Fruit fly (Drosophila melanogaster) whole organism, prepupa: ENCODE results near the gene fh.

Experiments used
- CG10631 ChIP-seq: fragments of 200-800 bp; sonication (Bioruptor generic); optimal IDR thresholded peaks from 2 replicates; lab custom pipeline; 2016; ENCODE audit warnings: missing biosample characterization, missing genetic modification characterization
- CG10669 ChIP-seq: fragments of 200-800 bp; sonication (Bioruptor generic); optimal IDR thresholded peaks from 3 replicates; lab custom pipeline; 2018; ENCODE audit warnings: missing biosample characterization, mild to moderate bottlenecking, missing genetic modification characterization, moderate library complexity
- CG11902 ChIP-seq: fragments of 200-800 bp; sonication (Bioruptor generic); optimal IDR thresholded peaks from 3 replicates; lab custom pipeline; 2016; ENCODE audit warnings: missing biosample characterization, missing genetic modification characterization
- CG15336 ChIP-seq: fragments of 200-800 bp; sonication (Bioruptor generic); IDR thresholded peaks from 2 replicates; pipeline ENCODE4 v1.3.6; 2022; ENCODE audit warnings: missing biosample characterization, missing genetic modification characterization
- CG16779 ChIP-seq: fragments of 200-800 bp; sonication (Bioruptor generic); optimal IDR thresholded peaks from 3 replicates; lab custom pipeline; 2017; ENCODE audit warnings: missing biosample characterization, mild to moderate bottlenecking, missing genetic modification characterization
- CG32006 ChIP-seq: fragments of 200-800 bp; sonication (Bioruptor generic); optimal IDR thresholded peaks from 3 replicates; lab custom pipeline; 2017; ENCODE audit warnings: missing biosample characterization, mild to moderate bottlenecking, missing genetic modification characterization
- CG3919 ChIP-seq: fragments of 200-800 bp; sonication (Bioruptor generic); optimal IDR thresholded peaks from 3 replicates; lab custom pipeline; 2016; ENCODE audit warnings: missing biosample characterization, missing genetic modification characterization
- CG4318 ChIP-seq: fragments of 200-800 bp; sonication (Bioruptor generic); optimal IDR thresholded peaks from 3 replicates; lab custom pipeline; 2017; ENCODE audit warnings: missing biosample characterization, mild to moderate bottlenecking, missing genetic modification characterization
- CG6163 ChIP-seq: fragments of 200-800 bp; sonication (Bioruptor generic); IDR thresholded peaks from 3 replicates; pipeline ENCODE4 v1.3.6; 2022; ENCODE audit warnings: missing biosample characterization, missing genetic modification characterization
- CG6276 ChIP-seq: fragments of 200-800 bp; sonication (Bioruptor generic); optimal IDR thresholded peaks from 2 replicates; lab custom pipeline; 2017; ENCODE audit warnings: missing biosample characterization, mild to moderate bottlenecking, missing genetic modification characterization
- CG6808 ChIP-seq: fragments of 200-800 bp; sonication (Bioruptor generic); optimal IDR thresholded peaks from 3 replicates; lab custom pipeline; 2017; ENCODE audit warnings: missing biosample characterization, missing genetic modification characterization, mild to moderate bottlenecking, moderate library complexity, missing genetic modification reagents
- CG6854 ChIP-seq: fragments of 200-800 bp; sonication (Bioruptor generic); optimal IDR thresholded peaks from 2 replicates; lab custom pipeline; 2017; ENCODE audit warnings: missing biosample characterization, mild to moderate bottlenecking, missing genetic modification characterization
- CG7368 ChIP-seq: fragments of 200-800 bp; sonication (Bioruptor generic); optimal IDR thresholded peaks from 3 replicates; lab custom pipeline; 2016; ENCODE audit warnings: missing biosample characterization, missing genetic modification characterization
- CG8119 ChIP-seq: fragments of 200-800 bp; sonication (Bioruptor generic); IDR thresholded peaks from 3 replicates; pipeline ENCODE4 v1.3.6; 2022; ENCODE audit warnings: missing biosample characterization, missing genetic modification characterization
- CG8319 ChIP-seq: fragments of 200-800 bp; sonication (Bioruptor generic); optimal IDR thresholded peaks from 3 replicates; lab custom pipeline; 2016; ENCODE audit warnings: missing biosample characterization, missing genetic modification characterization
- CG8632 ChIP-seq: fragments of 200-800 bp; sonication (Bioruptor generic); optimal IDR thresholded peaks from 3 replicates; lab custom pipeline; 2016; ENCODE audit warnings: missing biosample characterization, missing genetic modification characterization
- CG9139 ChIP-seq: fragments of 200-800 bp; sonication (Bioruptor generic); optimal IDR thresholded peaks from 3 replicates; lab custom pipeline; 2017; ENCODE audit warnings: missing biosample characterization, mild to moderate bottlenecking, missing genetic modification characterization
- Eip78C ChIP-seq: fragments of 200-800 bp; sonication (Bioruptor generic); peaks from one replicate; lab custom pipeline; 2016; ENCODE audit warnings: missing biosample characterization, missing genetic modification characterization
- Ets21C ChIP-seq: fragments of 200-800 bp; sonication (Bioruptor generic); optimal IDR thresholded peaks from 3 replicates; lab custom pipeline; 2016; ENCODE audit warnings: missing biosample characterization, missing genetic modification characterization
- Ets96B ChIP-seq: fragments of 200-800 bp; optimal IDR thresholded peaks from 2 replicates; lab custom pipeline; 2019; ENCODE audit warnings: missing biosample characterization, mild to moderate bottlenecking, missing genetic modification characterization, moderate library complexity
- Gug ChIP-seq: fragments of 200-800 bp; sonication (Bioruptor generic); IDR thresholded peaks from 2 replicates; pipeline ENCODE4 v1.3.6; 2022; ENCODE audit warnings: missing biosample characterization, missing genetic modification characterization
- Hr39 ChIP-seq: fragments of 200-800 bp; sonication (Bioruptor generic); optimal IDR thresholded peaks from 2 replicates; lab custom pipeline; 2016; ENCODE audit warnings: missing biosample characterization, missing genetic modification characterization
- Hr4 ChIP-seq: fragments of 200-800 bp; sonication (Bioruptor generic); optimal IDR thresholded peaks from 3 replicates; lab custom pipeline; 2016; ENCODE audit warnings: missing biosample characterization, missing genetic modification characterization
- Lpt ChIP-seq: fragments of 200-800 bp; sonication (Bioruptor generic); optimal IDR thresholded peaks from 3 replicates; lab custom pipeline; 2016; ENCODE audit warnings: missing biosample characterization, missing genetic modification characterization
- OdsH ChIP-seq: fragments of 200-800 bp; sonication (Bioruptor generic); optimal IDR thresholded peaks from 3 replicates; lab custom pipeline; 2016; ENCODE audit warnings: missing biosample characterization, missing genetic modification characterization
- Smox ChIP-seq: fragments of 200-800 bp; sonication (Bioruptor generic); optimal IDR thresholded peaks from 3 replicates; lab custom pipeline; 2016; ENCODE audit warnings: missing biosample characterization, missing genetic modification characterization
- achi ChIP-seq: fragments of 200-800 bp; sonication (Bioruptor generic); optimal IDR thresholded peaks from 3 replicates; lab custom pipeline; 2016; ENCODE audit warnings: missing biosample characterization, missing genetic modification characterization
- acj6 ChIP-seq: fragments of 200-800 bp; sonication (Bioruptor generic); optimal IDR thresholded peaks from 3 replicates; lab custom pipeline; 2016; ENCODE audit warnings: missing biosample characterization, missing genetic modification characterization
- cyc ChIP-seq: fragments of 200-800 bp; sonication (Bioruptor generic); optimal IDR thresholded peaks from 3 replicates; lab custom pipeline; 2016; ENCODE audit warnings: missing biosample characterization, missing genetic modification characterization
- dac ChIP-seq: fragments of 200-800 bp; sonication (Bioruptor generic); optimal IDR thresholded peaks from 2 replicates; lab custom pipeline; 2017; ENCODE audit warnings: missing biosample characterization, mild to moderate bottlenecking, missing genetic modification characterization
- dsx ChIP-seq: fragments of 200-800 bp; optimal IDR thresholded peaks from 3 replicates; lab custom pipeline; 2019; ENCODE audit warnings: missing biosample characterization, mild to moderate bottlenecking, missing genetic modification characterization, moderate library complexity; ENCODE audit not compliant: poor library complexity, severe bottlenecking
- eg ChIP-seq: fragments of 200-800 bp; sonication (Bioruptor generic); IDR thresholded peaks from 3 replicates; pipeline ENCODE4 v1.3.6; 2022; ENCODE audit warnings: missing biosample characterization, missing genetic modification characterization
- esn ChIP-seq: fragments of 200-800 bp; sonication (Bioruptor generic); optimal IDR thresholded peaks from 2 replicates; lab custom pipeline; 2016; ENCODE audit warnings: missing biosample characterization, mild to moderate bottlenecking, missing genetic modification characterization, moderate library complexity
- fd59A ChIP-seq: fragments of 200-800 bp; sonication (Bioruptor generic); optimal IDR thresholded peaks from 2 replicates; lab custom pipeline; 2017; ENCODE audit warnings: missing biosample characterization, mild to moderate bottlenecking, missing genetic modification characterization, missing genetic modification reagents
- fd85E ChIP-seq: fragments of 200-800 bp; sonication (Bioruptor generic); optimal IDR thresholded peaks from 3 replicates; lab custom pipeline; 2016; ENCODE audit warnings: missing biosample characterization, missing genetic modification characterization
- fkh ChIP-seq: fragments of 200-800 bp; sonication (Bioruptor generic); optimal IDR thresholded peaks from 3 replicates; lab custom pipeline; 2017; ENCODE audit warnings: missing biosample characterization, mild to moderate bottlenecking, missing genetic modification characterization, moderate library complexity
- net ChIP-seq: fragments of 200-800 bp; sonication (Bioruptor generic); optimal IDR thresholded peaks from 3 replicates; lab custom pipeline; 2016; ENCODE audit warnings: missing biosample characterization, missing genetic modification characterization
- salr ChIP-seq, 2 experiments: fragments of 200-800 bp; sonication (Bioruptor generic); optimal IDR thresholded peaks; 3 replicates each; lab custom pipeline; 2016 to 2018; ENCODE audit warnings: missing biosample characterization in 2 of 2, missing genetic modification characterization in 2 of 2, mild to moderate bottlenecking in 1 of 2
- svp ChIP-seq: fragments of 200-800 bp; sonication (Bioruptor generic); peaks from one replicate; lab custom pipeline; 2016; ENCODE audit warnings: missing biosample characterization, missing genetic modification characterization
- topi ChIP-seq: fragments of 200-800 bp; sonication (Bioruptor generic); optimal IDR thresholded peaks from 3 replicates; lab custom pipeline; 2016; ENCODE audit warnings: missing biosample characterization, missing genetic modification characterization
- vri ChIP-seq: fragments of 200-800 bp; sonication (Bioruptor generic); optimal IDR thresholded peaks from 3 replicates; lab custom pipeline; 2016; ENCODE audit warnings: missing biosample characterization, mild to moderate bottlenecking, missing genetic modification characterization

The fh gene

DNA sequence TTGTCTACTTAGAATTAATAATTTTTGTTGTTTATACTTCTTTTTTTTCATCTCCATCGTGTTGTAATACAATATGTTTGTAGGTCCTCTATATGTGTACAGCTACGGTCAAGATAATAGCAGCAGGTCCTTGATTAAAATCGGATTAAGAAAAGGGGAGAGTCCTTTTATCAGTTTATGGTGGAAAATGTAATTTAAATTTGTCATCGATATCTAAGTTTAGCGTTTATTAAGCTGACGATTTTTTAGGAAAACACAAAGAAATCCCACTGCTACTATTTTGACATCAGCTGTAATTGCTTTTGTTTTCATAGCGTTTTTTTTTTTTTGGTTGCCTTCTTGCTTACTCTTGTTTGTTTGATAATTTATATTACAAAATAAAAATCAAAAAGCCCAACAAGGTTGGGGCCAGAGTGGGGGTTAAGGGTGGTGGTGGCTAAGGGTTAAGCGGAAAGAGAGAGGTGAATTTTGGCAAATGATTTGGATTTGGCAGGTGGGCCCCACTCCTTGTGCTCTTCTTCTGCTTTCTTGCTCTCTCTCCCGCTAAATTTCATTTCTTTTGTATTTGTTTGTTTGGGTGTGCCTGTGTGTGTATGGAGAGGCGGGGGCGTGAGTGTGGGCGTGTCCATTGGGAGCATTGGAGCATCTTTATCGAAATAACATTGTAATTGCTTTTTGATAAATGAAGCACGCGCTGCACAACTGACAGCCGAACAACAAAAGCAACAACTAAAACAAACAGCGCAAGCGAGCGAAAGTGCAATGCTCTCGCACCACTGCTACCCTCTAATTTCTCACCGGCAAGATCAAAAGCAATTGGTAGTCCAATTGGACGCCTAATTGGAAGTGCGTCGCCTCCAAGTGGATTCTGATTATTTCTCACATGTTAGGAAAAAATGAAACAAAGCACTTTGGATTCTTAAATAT, 27.8 kb downstream of the fh start (continued):
- TF ChIP-seq CG15336 (GFP tag; lab: Robert Waterston, UW) (peak; percentile 60), CG6276 (GFP tag; lab: Kevin White, UChicago) (peak; percentile 23), Hr4 (peak; percentile 46), CG10669 (GFP tag; lab: Kevin White, UChicago) (peak; percentile 30), fd59A (GFP tag; lab: Kevin White, UChicago) (no peak), CG8319 (GFP tag; lab: Kevin White, UChicago) (no peak), eg (GFP tag; lab: Robert Waterston, UW) (peak; percentile 50; the same call in 1 of the 3 replicates), acj6 (GFP tag; lab: Kevin White, UChicago) (peak; percentile 18), achi (peak; percentile 1), Hr39 (GFP tag; lab: Kevin White, UChicago) (peak; percentile 45), OdsH (GFP tag; lab: Kevin White, UChicago) (peak; percentile 35), salr (GFP tag; optimal IDR thresholded peaks at IDR 0.05; lab: Kevin White, UChicago) (no peak), CG16779 (tag; lab: Kevin White, UChicago) (no peak)
- TF ChIP-seq, all 60 proteins: peak for 36

DNA sequence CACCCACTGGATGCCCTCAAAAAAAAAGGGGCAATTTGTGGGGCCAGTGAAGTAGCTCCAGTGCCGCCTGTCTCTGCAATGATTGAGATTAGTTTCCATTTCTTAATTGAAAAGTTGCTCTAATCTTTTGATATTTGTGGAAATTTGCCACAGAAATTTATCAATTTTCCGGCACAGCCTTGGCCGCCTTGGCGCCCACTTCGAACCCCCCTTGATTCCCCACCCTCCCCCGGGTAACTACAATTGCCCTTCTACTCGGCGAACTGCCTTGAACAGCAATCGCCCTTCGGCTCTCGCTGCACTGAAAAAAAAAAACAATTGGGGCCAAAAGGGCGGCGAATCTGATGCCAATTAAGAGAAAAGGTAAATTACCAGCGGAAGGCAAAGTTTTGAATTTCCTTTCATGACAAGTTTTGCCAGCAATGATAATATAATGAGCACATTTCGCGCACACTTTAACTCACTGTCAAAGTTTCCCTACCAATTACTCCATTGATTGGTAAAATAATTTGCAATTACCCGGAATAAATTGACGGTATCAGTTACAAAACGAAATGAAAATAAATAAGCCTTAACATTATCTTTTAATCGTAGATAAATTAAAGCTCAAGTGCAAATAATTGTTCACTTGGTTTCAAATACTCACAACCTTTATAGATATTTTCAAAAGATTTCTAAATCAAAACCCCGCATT, 29.1 kb downstream of the fh start:
- TF ChIP-seq Eip78C (GFP tag; lab: Kevin White, UChicago) (peak; percentile 49), CG3919 (peak; percentile 2), Gug (GFP tag; lab: Robert Waterston, UW) (no peak), CG15336 (GFP tag; lab: Robert Waterston, UW) (no peak), esn (GFP tag; lab: Kevin White, UChicago) (no peak), achi (no peak), CG32006 (GFP tag; lab: Kevin White, UChicago) (peak; percentile 32), CG6163 (0 out of 3 replicates have a peak, but pooled peaks have one; percentile 25), CG8632 (GFP tag; lab: Kevin White, UChicago) (no peak), svp (GFP tag; lab: Kevin White, UChicago) (peak; percentile 53)

DNA sequence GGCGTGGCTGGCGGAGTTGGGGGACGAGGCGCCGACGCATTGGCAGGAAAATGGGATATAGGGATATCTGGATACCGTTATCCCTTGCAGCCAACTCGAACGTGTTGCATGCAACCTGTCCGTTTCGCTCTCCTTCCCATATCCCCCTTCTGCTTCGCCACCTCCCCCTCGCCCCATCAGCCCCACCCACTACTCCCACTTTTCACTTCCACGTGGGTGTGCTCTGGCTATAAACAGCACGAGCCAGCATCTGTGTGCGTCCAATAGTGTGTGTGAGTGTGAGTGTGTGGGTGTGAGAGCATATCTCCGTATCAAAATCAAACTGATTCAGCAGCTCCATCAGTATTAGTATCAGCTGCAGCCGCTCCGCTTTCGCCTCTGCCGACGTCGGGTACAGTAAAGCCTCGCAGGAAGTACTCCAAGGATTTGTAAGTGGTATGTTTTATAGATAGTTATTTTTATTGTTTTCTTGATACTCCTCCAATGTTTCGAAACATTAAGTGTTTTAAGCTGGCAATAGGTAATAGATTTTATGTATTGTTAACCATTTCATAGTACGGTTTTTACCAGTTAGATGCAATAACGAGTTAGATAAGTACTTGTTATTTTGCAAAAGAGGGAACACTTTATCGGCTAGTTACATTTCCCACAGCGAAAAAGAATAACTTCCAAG, 29.8 kb downstream of the fh start:
- TF ChIP-seq CG32006 (GFP tag; lab: Kevin White, UChicago) (no peak), Hr4 (peak; percentile 58), Ets21C (no peak), CG15336 (GFP tag; lab: Robert Waterston, UW) (no peak), Lpt (GFP tag; lab: Kevin White, UChicago) (no peak), net (GFP tag; lab: Kevin White, UChicago) (no peak), CG8319 (GFP tag; lab: Kevin White, UChicago) (no peak), Ets96B (tag; lab: Kevin White, UChicago) (peak; percentile 12), Smox (no peak), CG11902 (GFP tag; lab: Kevin White, UChicago) (no peak), cyc (GFP tag; lab: Kevin White, UChicago) (peak; percentile 38), CG10631 (GFP tag; lab: Kevin White, UChicago) (no peak), CG6276 (GFP tag; lab: Kevin White, UChicago) (peak; percentile 47), fkh (no peak), CG9139 (GFP tag; lab: Kevin White, UChicago) (no peak), CG3919 (peak; percentile 22), CG7368 (GFP tag; lab: Kevin White, UChicago) (no peak), CG6163 (0 out of 3 replicates have a peak, but pooled peaks have one; percentile 27), fd85E (GFP tag; lab: Kevin White, UChicago) (no peak), acj6 (GFP tag; lab: Kevin White, UChicago) (no peak), dsx (GFP tag; lab: Kevin White, UChicago) (no peak), CG8632 (GFP tag; lab: Kevin White, UChicago) (no peak), dac (GFP tag; lab: Kevin White, UChicago) (no peak), topi (peak; percentile 34), CG4318 (GFP tag; lab: Kevin White, UChicago) (no peak), vri (GFP tag; lab: Kevin White, UChicago) (no peak), CG8119 (no peak), fd59A (GFP tag; lab: Kevin White, UChicago) (no peak), CG6808 (GFP tag; lab: Kevin White, UChicago) (peak; percentile 30), salr (GFP tag; optimal IDR thresholded peaks at IDR 0.05; lab: Kevin White, UChicago) (no peak), Eip78C (GFP tag; lab: Kevin White, UChicago) (peak; percentile 87), CG6854 (GFP tag; lab: Kevin White, UChicago) (no peak)
